Worm (Caenorhabditis elegans) whole organism, L4 larva: ENCODE measurements around the gene mig-18.
"Not testable (repeated sequence)": the region's sequence is repeated elsewhere in the genome, so short reads cannot be mapped to it uniquely, and the experiment has no call there.

Experiments
- D1046.2 ChIP-seq: fragments of 200-800 bp; sonication (Bioruptor generic); IDR thresholded peaks from 2 replicates; pipeline ENCODE4 v1.3.6; 2022; ENCODE audit warnings: missing genetic modification characterization, missing compliant biosample characterization
- F10B5.3 ChIP-seq: sonication (generic microtip); optimal IDR thresholded peaks from 2 replicates; lab custom pipeline; 2016; ENCODE audit warnings: mild to moderate bottlenecking, missing genetic modification characterization, missing compliant biosample characterization
- F26F4.8 ChIP-seq: fragments of 200-800 bp; sonication (Bioruptor generic); conservative IDR thresholded peaks from 2 replicates; pipeline ENCODE4 v1.3.6; 2022; ENCODE audit warnings: missing genetic modification characterization, missing compliant biosample characterization
- F37D6.2 ChIP-seq: sonication (generic microtip); optimal IDR thresholded peaks from 2 replicates; lab custom pipeline; 2016; ENCODE audit warnings: mild to moderate bottlenecking, missing genetic modification characterization, missing compliant biosample characterization
- F44E2.7 ChIP-seq: fragments of 200-800 bp; sonication (Bioruptor generic); IDR thresholded peaks from 2 replicates; pipeline ENCODE4 v2.1.2; 2022; ENCODE audit warnings: missing genetic modification characterization, missing compliant biosample characterization
- F49E8.2 ChIP-seq: sonication (generic microtip); optimal IDR thresholded peaks from 2 replicates; lab custom pipeline; 2016; ENCODE audit warnings: missing compliant biosample characterization, mild to moderate bottlenecking, missing genetic modification characterization, borderline replicate concordance
- Y105C5A.15 ChIP-seq: fragments of 200-800 bp; sonication (Bioruptor generic); IDR thresholded peaks from 2 replicates; pipeline ENCODE4 v1.3.6; 2022; ENCODE audit warnings: missing genetic modification characterization, missing compliant biosample characterization
- Y48G9A.11 ChIP-seq: fragments of 200-800 bp; sonication (Bioruptor generic); IDR thresholded peaks from 2 replicates; pipeline ENCODE4 v1.3.6; 2022; ENCODE audit warnings: missing genetic modification reagents, missing genetic modification characterization, missing compliant biosample characterization
- Y75B8A.6 ChIP-seq: fragments of 200-800 bp; sonication (Bioruptor generic); IDR thresholded peaks from 2 replicates; pipeline ENCODE4 v1.3.6; 2022; ENCODE audit warnings: missing genetic modification reagents, missing genetic modification characterization, missing compliant biosample characterization
- ZK546.5 ChIP-seq, 2 experiments: sonication (generic microtip); optimal IDR thresholded peaks; 2 replicates each; lab custom pipeline; 2017; ENCODE audit warnings: missing biosample characterization in 2 of 2, missing genetic modification characterization in 2 of 2
- arid-1 ChIP-seq: fragments of 200-800 bp; sonication (Bioruptor generic); conservative IDR thresholded peaks from 2 replicates; pipeline ENCODE4 v1.3.6; 2022; ENCODE audit warnings: missing genetic modification reagents, missing genetic modification characterization, missing compliant biosample characterization
- ceh-44 ChIP-seq: fragments of 200-800 bp; sonication (Bioruptor generic); IDR thresholded peaks from 2 replicates; pipeline ENCODE4 v1.3.6; 2022; ENCODE audit warnings: missing genetic modification reagents, missing genetic modification characterization, missing compliant biosample characterization
- cey-2 ChIP-seq: sonication (generic microtip); optimal IDR thresholded peaks from 3 replicates; lab custom pipeline; 2017; ENCODE audit warnings: missing genetic modification characterization, mild to moderate bottlenecking, missing compliant biosample characterization, antibody characterized with exemption, borderline replicate concordance; ENCODE audit not compliant: insufficient read depth
- daf-16 ChIP-seq, 3 experiments: sonication (generic microtip); optimal IDR thresholded peaks; 2 replicates each; lab custom pipeline; 2016 to 2017; ENCODE audit warnings: missing genetic modification characterization in 3 of 3, missing genetic modification reagents in 3 of 3, mild to moderate bottlenecking in 2 of 3, missing compliant biosample characterization in 2 of 3, missing biosample characterization in 1 of 3, moderate library complexity in 1 of 3
- dpl-1 ChIP-seq: fragments of 150-350 bp; optimal IDR thresholded peaks from 2 replicates; lab custom pipeline; 2014; ENCODE audit warnings: missing biosample characterization, missing genetic modification reagents, missing genetic modification characterization
- egl-43 ChIP-seq: fragments of 200-800 bp; sonication (Bioruptor generic); IDR thresholded peaks from 2 replicates; pipeline ENCODE4 v1.3.6; 2022; ENCODE audit warnings: missing genetic modification reagents, missing genetic modification characterization, missing compliant biosample characterization
- fos-1 ChIP-seq: fragments of 150-350 bp; optimal IDR thresholded peaks from 2 replicates; lab custom pipeline; 2014; ENCODE audit warnings: missing biosample characterization, missing genetic modification characterization
- hif-1 ChIP-seq, 2 experiments: sonication (generic microtip); optimal IDR thresholded peaks; 2 replicates each; lab custom pipeline; 2016 to 2017; ENCODE audit warnings: missing compliant biosample characterization in 2 of 2, missing genetic modification characterization in 2 of 2, missing genetic modification reagents in 2 of 2, missing genotype in 2 of 2, mild to moderate bottlenecking in 1 of 2
- jun-1 ChIP-seq: fragments of 150-350 bp; optimal IDR thresholded peaks from 2 replicates; lab custom pipeline; 2014; ENCODE audit warnings: missing biosample characterization, missing genetic modification reagents, missing genetic modification characterization
- lim-7 ChIP-seq: fragments of 200-800 bp; sonication (Bioruptor generic); IDR thresholded peaks from 2 replicates; pipeline ENCODE4 v1.3.6; 2022; ENCODE audit warnings: missing genetic modification characterization, missing compliant biosample characterization
- lin-1 ChIP-seq: fragments of 200-800 bp; sonication (Bioruptor generic); IDR thresholded peaks from 2 replicates; pipeline ENCODE4 v1.3.6; 2022; ENCODE audit warnings: missing genetic modification reagents, missing genetic modification characterization, missing compliant biosample characterization
- lin-15B ChIP-seq: fragments of 150-350 bp; sonication (generic microtip); optimal IDR thresholded peaks from 3 replicates; lab custom pipeline; 2014; ENCODE audit warnings: missing biosample characterization, missing genetic modification characterization
- lin-38 ChIP-seq: fragments of 200-800 bp; sonication (Bioruptor generic); IDR thresholded peaks from 2 replicates; pipeline ENCODE4 v1.3.6; 2022; ENCODE audit warnings: missing genetic modification reagents, missing genetic modification characterization, missing compliant biosample characterization
- lir-3 ChIP-seq: sonication (generic microtip); optimal IDR thresholded peaks from 2 replicates; lab custom pipeline; 2016; ENCODE audit warnings: mild to moderate bottlenecking, missing genetic modification characterization, missing compliant biosample characterization
- lsy-2 ChIP-seq, 2 experiments: fragments of 150-350 bp in 1 of 2; sonication (generic microtip) in 1 of 2; optimal IDR thresholded peaks; 2 replicates each; lab custom pipeline; 2014 to 2017; ENCODE audit warnings: missing biosample characterization in 2 of 2, missing genetic modification characterization in 2 of 2
- madf-5 ChIP-seq, 2 experiments: fragments of 200-800 bp; sonication (Bioruptor generic); IDR thresholded peaks; 2 replicates each; pipeline ENCODE4 v1.3.6; 2022; ENCODE audit warnings: missing compliant biosample characterization in 2 of 2, missing genetic modification characterization in 2 of 2
- madf-9 ChIP-seq: fragments of 200-800 bp; sonication (Bioruptor generic); conservative IDR thresholded peaks from 2 replicates; pipeline ENCODE4 v1.3.6; 2022; ENCODE audit warnings: missing genetic modification reagents, missing genetic modification characterization, missing compliant biosample characterization
- mdt-29 ChIP-seq: fragments of 200-800 bp; sonication (Bioruptor generic); IDR thresholded peaks from 2 replicates; pipeline ENCODE4 v1.3.6; 2022; ENCODE audit warnings: missing genetic modification reagents, missing genetic modification characterization, missing compliant biosample characterization
- mes-2 ChIP-seq: sonication (generic microtip); optimal IDR thresholded peaks from 2 replicates; lab custom pipeline; 2016; ENCODE audit warnings: missing genotype, mild to moderate bottlenecking, missing genetic modification characterization, missing compliant biosample characterization; ENCODE audit not compliant: poor library complexity, severe bottlenecking
- nhr-25 ChIP-seq: sonication (generic microtip); optimal IDR thresholded peaks from 2 replicates; lab custom pipeline; 2017; ENCODE audit warnings: missing genetic modification characterization, mild to moderate bottlenecking, missing compliant biosample characterization, antibody characterized with exemption, moderate library complexity, borderline replicate concordance; ENCODE audit not compliant: insufficient read depth
- nhr-28 ChIP-seq: fragments of 150-350 bp; optimal IDR thresholded peaks from 2 replicates; lab custom pipeline; 2014; ENCODE audit warnings: missing biosample characterization, missing genetic modification characterization
- nhr-41 ChIP-seq: fragments of 200-800 bp; sonication (Bioruptor generic); IDR thresholded peaks from 2 replicates; pipeline ENCODE4 v1.3.6; 2022; ENCODE audit warnings: missing genetic modification reagents, missing genetic modification characterization, missing compliant biosample characterization
- nhr-77 ChIP-seq: fragments of 150-350 bp; optimal IDR thresholded peaks from 2 replicates; lab custom pipeline; 2014; ENCODE audit warnings: missing biosample characterization, missing genetic modification characterization
- pha-4 ChIP-seq, 2 experiments: fragments of 150-350 bp in 1 of 2; fragments of 200-800 bp in 1 of 2; sonication (Bioruptor generic) in 1 of 2; IDR thresholded peaks in 1 of 2; optimal IDR thresholded peaks in 1 of 2; 2 replicates each; pipeline versions ENCODE4 v1.3.6 to Lab custom; 2014 to 2022; ENCODE audit warnings: missing genetic modification characterization in 2 of 2, missing genetic modification reagents in 2 of 2, missing biosample characterization in 1 of 2, missing compliant biosample characterization in 1 of 2
- php-3 ChIP-seq: fragments of 200-800 bp; sonication (Bioruptor generic); IDR thresholded peaks from 2 replicates; pipeline ENCODE4 v1.3.6; 2022; ENCODE audit warnings: missing genetic modification reagents, missing genetic modification characterization, missing compliant biosample characterization
- saeg-2 ChIP-seq: fragments of 200-800 bp; sonication (Bioruptor generic); IDR thresholded peaks from 2 replicates; pipeline ENCODE4 v1.3.6; 2022; ENCODE audit warnings: missing genetic modification reagents, missing genetic modification characterization, missing compliant biosample characterization
- set-16 ChIP-seq: fragments of 200-800 bp; sonication (Bioruptor generic); IDR thresholded peaks from 2 replicates; pipeline ENCODE4 v1.3.6; 2022; ENCODE audit warnings: missing genetic modification reagents, missing genetic modification characterization, missing compliant biosample characterization
- snpc-1.2 ChIP-seq: fragments of 200-800 bp; sonication (Bioruptor generic); IDR thresholded peaks from 2 replicates; pipeline ENCODE4 v1.3.6; 2022; ENCODE audit warnings: missing genetic modification reagents, missing genetic modification characterization, missing compliant biosample characterization
- tra-1 ChIP-seq: fragments of 200-800 bp; sonication (Bioruptor generic); IDR thresholded peaks from 2 replicates; pipeline ENCODE4 v1.3.6; 2022; ENCODE audit warnings: missing genetic modification reagents, missing genetic modification characterization, missing compliant biosample characterization
- vab-7 ChIP-seq: fragments of 200-800 bp; sonication (Bioruptor generic); IDR thresholded peaks from 2 replicates; pipeline ENCODE4 v1.3.6; 2022; ENCODE audit warnings: missing genetic modification reagents, missing genetic modification characterization, missing compliant biosample characterization
- zfp-3 ChIP-seq: fragments of 200-800 bp; sonication (Bioruptor generic); conservative IDR thresholded peaks from 2 replicates; pipeline ENCODE4 v1.3.6; 2022; ENCODE audit warnings: missing genetic modification reagents, missing genetic modification characterization, missing compliant biosample characterization

mig-18 gene

ce11 chrIII:13436843-13437242, 33.8 kb downstream of the mig-18 start, which contains the start of gene F45G2.9:
F45G2.9 (minus strand) TSS chrIII:13436943.
- no peak for TF ChIP-seq nhr-41 (GFP tag; lab: Robert Waterston, UW)
- TF ChIP-seq fos-1 (tag; lab: Kevin White, UChicago), result no peak
- TF ChIP-seq D1046.2, result no peak
- no peak for TF ChIP-seq madf-9
- TF ChIP-seq cey-2 (tag; lab: Kevin White, UChicago), result no peak
- no peak for TF ChIP-seq nhr-25 (tag; lab: Kevin White, UChicago)
- no peak for TF ChIP-seq ZK546.5 (tag; optimal IDR thresholded peaks at IDR 0.05; lab: Kevin White, UChicago)
- no peak for TF ChIP-seq jun-1 (tag; lab: Kevin White, UChicago)
- TF ChIP-seq, all 104 proteins: peak for 0

DNA sequence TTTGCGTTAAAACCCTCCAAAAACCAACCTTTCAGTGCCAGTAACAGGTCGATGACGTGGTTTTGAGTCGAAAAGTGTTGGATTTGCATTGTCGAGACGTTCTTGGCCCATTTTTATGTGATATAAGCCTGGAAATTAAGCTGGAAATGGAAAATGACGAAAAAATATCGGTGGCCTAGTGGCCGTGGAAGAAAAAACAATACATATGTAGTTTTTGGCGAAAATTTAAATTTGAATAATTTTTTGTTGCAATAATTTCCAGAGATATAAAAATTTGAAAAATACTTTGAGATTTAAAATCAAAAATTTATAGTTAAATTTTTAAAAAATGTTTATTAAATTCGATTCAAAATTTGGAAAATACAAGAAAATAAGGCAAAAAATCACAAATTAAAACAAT, 36.4 kb downstream of the mig-18 start, which contains the start of gene ciao-2B:
TSS of gene ciao-2B (minus strand) at position 130 of the 400 bp plus-strand sequence.
- peak; percentile 40; the same call in 1 of the 2 replicates for TF ChIP-seq lin-38 (GFP tag; lab: Robert Waterston, UW)
- TF ChIP-seq nhr-77 (tag; lab: Kevin White, UChicago), result peak; percentile 7
- no peak for TF ChIP-seq egl-43
- peak; percentile 80 for TF ChIP-seq dpl-1
- TF ChIP-seq lsy-2 (tag; optimal IDR thresholded peaks at IDR 0.05; lab: Kevin White, UChicago), result peak in 1 of 2 experiments; percentile 69
- no peak for TF ChIP-seq Y105C5A.15
- TF ChIP-seq lir-3 (tag; lab: Kevin White, UChicago), result no peak
- no peak for TF ChIP-seq jun-1 (tag; lab: Kevin White, UChicago)
- TF ChIP-seq mes-2, result peak; percentile 88
- TF ChIP-seq D1046.2, result no peak
- TF ChIP-seq daf-16 (GFP tag; optimal IDR thresholded peaks at IDR 0.05; lab: Kevin White, UChicago), result no peak
- peak; percentile 37 for TF ChIP-seq daf-16 (tag; optimal IDR thresholded peaks at IDR 0.05; lab: Kevin White, UChicago)
- TF ChIP-seq F10B5.3, result no peak
- TF ChIP-seq F44E2.7, result no peak
- TF ChIP-seq lin-15B (tag; lab: Kevin White, UChicago), result no peak
- TF ChIP-seq F49E8.2, result no peak
- no peak for TF ChIP-seq nhr-28 (tag; lab: Kevin White, UChicago)
- peak in 1 of 2 experiments; percentile 64 for TF ChIP-seq hif-1 (tag; optimal IDR thresholded peaks at IDR 0.05; lab: Kevin White, UChicago)
- no peak for TF ChIP-seq Y48G9A.11
- no peak for TF ChIP-seq F37D6.2 (tag; lab: Kevin White, UChicago)
- TF ChIP-seq, all 104 proteins: peak for 7

ce11 chrIII:13447439-13447838, 44.4 kb downstream of the mig-18 start:
- TF ChIP-seq mdt-29 (GFP tag; lab: Robert Waterston, UW) (peak; percentile 95), saeg-2 (GFP tag; lab: Robert Waterston, UW) (0 out of 2 replicates have a peak, but pooled peaks have one; percentile 38), snpc-1.2 (peak; percentile 65), ceh-44 (GFP tag; lab: Robert Waterston, UW) (0 out of 2 replicates have a peak, but pooled peaks have one; percentile 41), set-16 (GFP tag; lab: Robert Waterston, UW) (0 out of 2 replicates have a peak, but pooled peaks have one; percentile 6), Y105C5A.15 (0 out of 2 replicates have a peak, but pooled peaks have one; percentile 26), egl-43 (peak; percentile 65; the same call in 1 of the 2 replicates), madf-5 (GFP tag; IDR thresholded peaks at IDR 0.05; lab: Robert Waterston, UW) (0 out of 4 replicates have a peak, but pooled peaks of 1 of the 2 experiments have one; percentile 61), zfp-3 (GFP tag; lab: Robert Waterston, UW) (0 out of 2 replicates have a peak, but pooled peaks have one; percentile 62), arid-1 (GFP tag; lab: Robert Waterston, UW) (peak; percentile 63; the same call in 1 of the 2 replicates), php-3 (GFP tag; lab: Robert Waterston, UW) (0 out of 2 replicates have a peak, but pooled peaks have one; percentile 21), Y48G9A.11 (peak; percentile 59; the same call in 1 of the 2 replicates), Y75B8A.6 (GFP tag; lab: Robert Waterston, UW) (0 out of 2 replicates have a peak, but pooled peaks have one; percentile 22), vab-7 (GFP tag; lab: Robert Waterston, UW) (peak; percentile 57; the same call in 1 of the 2 replicates), lim-7 (GFP tag; lab: Robert Waterston, UW) (0 out of 2 replicates have a peak, but pooled peaks have one; percentile 44), tra-1 (GFP tag; lab: Robert Waterston, UW) (peak; percentile 31; the same call in 1 of the 2 replicates), lin-1 (0 out of 2 replicates have a peak, but pooled peaks have one; percentile 18), lin-38 (GFP tag; lab: Robert Waterston, UW) (peak; percentile 48), pha-4 (GFP tag; IDR thresholded peaks at IDR 0.05; lab: Robert Waterston, UW) (peak; percentile 81), F26F4.8 (GFP tag; lab: Robert Waterston, UW) (0 out of 2 replicates have a peak, but pooled peaks have one; percentile 55)
- TF ChIP-seq pha-4 (tag; optimal IDR thresholded peaks at IDR 0.05; lab: Kevin White, UChicago), result not testable (repeated sequence)
